Worm (Caenorhabditis elegans) whole organism, L1 larva: ENCODE data around the gene F32D8.14.

Experiments used
- C04F5.9 ChIP-seq: sonication (generic microtip); optimal IDR thresholded peaks from 2 replicates; lab custom pipeline; 2016; ENCODE audit warnings: missing genetic modification characterization, missing compliant biosample characterization
- F16B12.6 ChIP-seq: fragments of 150-350 bp; optimal IDR thresholded peaks from 2 replicates; lab custom pipeline; 2014; ENCODE audit warnings: missing biosample characterization, missing genetic modification characterization
- Y116A8C.19 ChIP-seq: sonication (generic microtip); optimal IDR thresholded peaks from 2 replicates; lab custom pipeline; 2016; ENCODE audit warnings: missing compliant biosample characterization, missing genetic modification characterization, borderline replicate concordance
- aly-2 ChIP-seq: fragments of 150-350 bp; optimal IDR thresholded peaks from 2 replicates; lab custom pipeline; 2014; ENCODE audit warnings: missing biosample characterization, missing genetic modification characterization
- ama-1 ChIP-seq: fragments of 150-350 bp; optimal IDR thresholded peaks from 2 replicates; lab custom pipeline; 2014
- ceh-63 ChIP-seq: fragments of 200-800 bp; sonication (Bioruptor generic); optimal IDR thresholded peaks from 2 replicates; lab custom pipeline; 2018; ENCODE audit warnings: mild to moderate bottlenecking, missing genetic modification characterization, missing compliant biosample characterization
- ceh-88 ChIP-seq: fragments of 200-800 bp; sonication (Bioruptor generic); IDR thresholded peaks from 2 replicates; pipeline ENCODE4 v1.3.6; 2022; ENCODE audit warnings: missing genetic modification characterization, missing compliant biosample characterization
- ceh-90 ChIP-seq: sonication (generic microtip); optimal IDR thresholded peaks from 2 replicates; lab custom pipeline; 2016; ENCODE audit warnings: missing genetic modification characterization, missing compliant biosample characterization
- dsc-1 ChIP-seq: sonication (generic microtip); optimal IDR thresholded peaks from 2 replicates; lab custom pipeline; 2016; ENCODE audit warnings: mild to moderate bottlenecking, missing genetic modification characterization, missing compliant biosample characterization
- efl-1 ChIP-seq, 4 experiments: fragments of 150-350 bp; optimal IDR thresholded peaks in 3 of 4; peaks in 1 of 4; 1 replicate in 1 of 4; 2 replicates in 3 of 4; lab custom pipeline; 2014; ENCODE audit warnings: missing biosample characterization in 2 of 4, missing genetic modification characterization in 2 of 4, missing genetic modification reagents in 2 of 4
- egl-13 ChIP-seq: sonication (generic microtip); optimal IDR thresholded peaks from 2 replicates; lab custom pipeline; 2016; ENCODE audit warnings: missing genotype, missing genetic modification reagents, missing genetic modification characterization, missing compliant biosample characterization
- elt-3 ChIP-seq, 6 experiments: fragments of 150-350 bp in 1 of 6; sonication (generic microtip); optimal IDR thresholded peaks; 2 replicates each; lab custom pipeline; 2017 to 2018; ENCODE audit warnings: missing biosample characterization in 6 of 6, missing genetic modification characterization in 6 of 6, inconsistent platforms in 1 of 6
- ets-5 ChIP-seq: fragments of 200-800 bp; sonication (Bioruptor generic); IDR thresholded peaks from 2 replicates; pipeline ENCODE4 v1.3.6; 2022; ENCODE audit warnings: missing genetic modification characterization, missing compliant biosample characterization
- fkh-8 ChIP-seq: sonication (generic microtip); optimal IDR thresholded peaks from 2 replicates; lab custom pipeline; 2016; ENCODE audit warnings: mild to moderate bottlenecking, missing genetic modification characterization, missing compliant biosample characterization
- grh-1 ChIP-seq: fragments of 200-800 bp; sonication (Bioruptor generic); IDR thresholded peaks from 2 replicates; pipeline ENCODE4 v1.3.6; 2022; ENCODE audit warnings: missing genetic modification reagents, missing genetic modification characterization, missing compliant biosample characterization
- isw-1 ChIP-seq: fragments of 200-800 bp; sonication (Bioruptor generic); IDR thresholded peaks from 2 replicates; pipeline ENCODE4 v1.3.6; 2022; ENCODE audit warnings: missing genetic modification characterization, missing compliant biosample characterization
- lin-13 ChIP-seq: fragments of 150-350 bp; optimal IDR thresholded peaks from 2 replicates; lab custom pipeline; 2014; ENCODE audit warnings: missing biosample characterization, missing genetic modification reagents, missing genetic modification characterization
- lin-14 ChIP-seq: fragments of 200-800 bp; sonication (Bioruptor generic); optimal IDR thresholded peaks from 2 replicates; lab custom pipeline; 2018; ENCODE audit warnings: mild to moderate bottlenecking, missing genetic modification characterization, moderate library complexity, missing compliant biosample characterization
- lir-3 ChIP-seq: sonication (generic microtip); optimal IDR thresholded peaks from 2 replicates; lab custom pipeline; 2016; ENCODE audit warnings: mild to moderate bottlenecking, missing genetic modification characterization, moderate library complexity, missing compliant biosample characterization; ENCODE audit not compliant: poor library complexity
- mab-9 ChIP-seq: fragments of 200-800 bp; sonication (Bioruptor generic); IDR thresholded peaks from 2 replicates; pipeline ENCODE4 v1.3.6; 2022; ENCODE audit warnings: missing genetic modification reagents, missing genetic modification characterization, missing compliant biosample characterization
- nhr-11 ChIP-seq: fragments of 150-350 bp; optimal IDR thresholded peaks from 2 replicates; lab custom pipeline; 2014; ENCODE audit warnings: missing biosample characterization, missing genetic modification characterization
- nhr-12 ChIP-seq: sonication (generic microtip); optimal IDR thresholded peaks from 2 replicates; lab custom pipeline; 2017; ENCODE audit warnings: missing biosample characterization, missing genetic modification characterization
- nhr-20 ChIP-seq: sonication (generic microtip); optimal IDR thresholded peaks from 2 replicates; lab custom pipeline; 2016; ENCODE audit warnings: mild to moderate bottlenecking, missing genetic modification characterization, missing compliant biosample characterization
- nhr-237 ChIP-seq: fragments of 150-350 bp; optimal IDR thresholded peaks from 2 replicates; lab custom pipeline; 2014; ENCODE audit warnings: missing biosample characterization, missing genetic modification characterization
- nhr-47 ChIP-seq: sonication (generic microtip); optimal IDR thresholded peaks from 2 replicates; lab custom pipeline; 2016; ENCODE audit warnings: mild to moderate bottlenecking, missing genetic modification characterization, moderate library complexity, missing compliant biosample characterization
- nhr-71 ChIP-seq: sonication (generic microtip); optimal IDR thresholded peaks from 2 replicates; lab custom pipeline; 2016; ENCODE audit warnings: mild to moderate bottlenecking, missing genetic modification characterization, moderate library complexity, missing compliant biosample characterization
- nhr-84 ChIP-seq: sonication (generic microtip); optimal IDR thresholded peaks from 2 replicates; lab custom pipeline; 2017; ENCODE audit warnings: missing biosample characterization, missing genetic modification characterization
- nhr-85 ChIP-seq: sonication (generic microtip); peaks from one replicate; lab custom pipeline; 2016; ENCODE audit warnings: missing genetic modification characterization, inconsistent platforms, missing compliant biosample characterization
- pax-3 ChIP-seq: fragments of 200-800 bp; sonication (Bioruptor generic); optimal IDR thresholded peaks from 2 replicates; lab custom pipeline; 2018; ENCODE audit warnings: mild to moderate bottlenecking, missing genetic modification characterization, moderate library complexity, missing compliant biosample characterization
- rnt-1 ChIP-seq: sonication (generic microtip); optimal IDR thresholded peaks from 2 replicates; lab custom pipeline; 2016; ENCODE audit warnings: mild to moderate bottlenecking, missing genetic modification characterization, moderate library complexity, missing compliant biosample characterization
- skn-1 ChIP-seq: fragments of 150-350 bp; optimal IDR thresholded peaks from 2 replicates; lab custom pipeline; 2014; ENCODE audit warnings: missing biosample characterization, missing genetic modification characterization
- sox-4 ChIP-seq: sonication (generic microtip); optimal IDR thresholded peaks from 2 replicates; lab custom pipeline; 2016; ENCODE audit warnings: missing genetic modification characterization, missing compliant biosample characterization
- sptf-1 ChIP-seq: fragments of 150-350 bp; optimal IDR thresholded peaks from 2 replicates; lab custom pipeline; 2014; ENCODE audit warnings: missing biosample characterization, missing genetic modification characterization
- sup-37 ChIP-seq: fragments of 200-800 bp; sonication (Bioruptor generic); optimal IDR thresholded peaks from 2 replicates; lab custom pipeline; 2018; ENCODE audit warnings: mild to moderate bottlenecking, missing genetic modification characterization, missing compliant biosample characterization
- swsn-7 ChIP-seq: sonication (generic microtip); optimal IDR thresholded peaks from 2 replicates; lab custom pipeline; 2016; ENCODE audit warnings: missing genetic modification characterization, missing compliant biosample characterization
- tbx-2 ChIP-seq: sonication (generic microtip); optimal IDR thresholded peaks from 2 replicates; lab custom pipeline; 2016; ENCODE audit warnings: missing genetic modification characterization, missing compliant biosample characterization
- unc-130 ChIP-seq: fragments of 150-350 bp; optimal IDR thresholded peaks from 2 replicates; lab custom pipeline; 2017; ENCODE audit warnings: missing biosample characterization, missing genetic modification characterization, inconsistent platforms
- unc-30 ChIP-seq: sonication (generic microtip); optimal IDR thresholded peaks from 2 replicates; lab custom pipeline; 2017; ENCODE audit warnings: missing biosample characterization, missing genetic modification characterization
- unc-62 ChIP-seq: fragments of 150-350 bp; optimal IDR thresholded peaks from 2 replicates; lab custom pipeline; 2014; ENCODE audit warnings: missing biosample characterization, missing genetic modification reagents, missing genetic modification characterization
- unc-86 ChIP-seq: sonication (generic microtip); optimal IDR thresholded peaks from 2 replicates; lab custom pipeline; 2016; ENCODE audit warnings: missing genetic modification characterization, missing compliant biosample characterization
- unc-98 ChIP-seq: fragments of 200-800 bp; sonication (Bioruptor generic); IDR thresholded peaks from 2 replicates; pipeline ENCODE4 v1.3.6; 2022; ENCODE audit warnings: missing genetic modification characterization, missing compliant biosample characterization
- vab-15 ChIP-seq: sonication (generic microtip); optimal IDR thresholded peaks from 2 replicates; lab custom pipeline; 2017; ENCODE audit warnings: missing genotype, mild to moderate bottlenecking, missing genetic modification characterization, missing compliant biosample characterization
- zag-1 ChIP-seq: fragments of 150-350 bp; optimal IDR thresholded peaks from 2 replicates; lab custom pipeline; 2014; ENCODE audit warnings: missing biosample characterization, missing genetic modification characterization
- zip-4 ChIP-seq: fragments of 200-800 bp; sonication (Bioruptor generic); optimal IDR thresholded peaks from 2 replicates; lab custom pipeline; 2018; ENCODE audit warnings: mild to moderate bottlenecking, missing genetic modification characterization, moderate library complexity, missing compliant biosample characterization
- ztf-11 ChIP-seq, 2 experiments: sonication (generic microtip); optimal IDR thresholded peaks; 2 replicates each; lab custom pipeline; 2016 to 2017; ENCODE audit warnings: missing genetic modification characterization in 2 of 2, missing biosample characterization in 1 of 2, missing compliant biosample characterization in 1 of 2

F32D8.14 gene

DNA sequence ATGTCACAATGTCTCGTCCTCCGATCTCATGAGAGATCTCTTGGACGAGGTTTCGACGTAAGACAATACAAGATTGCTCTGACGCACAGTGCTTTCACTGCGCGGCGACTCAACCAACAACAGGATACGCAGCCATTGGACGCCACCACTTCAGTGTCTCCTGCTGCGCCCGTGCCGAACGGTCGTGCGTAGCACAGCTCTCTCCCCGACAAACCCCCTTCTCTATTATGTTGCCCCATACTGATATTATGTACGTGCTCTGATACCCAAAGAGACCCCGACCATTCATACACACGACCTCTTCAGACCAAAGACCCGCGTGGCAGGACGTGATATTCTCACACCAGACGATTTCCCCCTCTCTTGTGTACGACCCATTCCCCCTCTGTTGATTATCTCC, 28.2 kb downstream of the F32D8.14 start:
- 0 out of 2 replicates have a peak, but pooled peaks have one; percentile 11 for TF ChIP-seq ceh-88 (GFP tag; lab: Robert Waterston, UW)
- TF ChIP-seq ets-5 (GFP tag; lab: Robert Waterston, UW): peak; percentile 94; the same call in 1 of the 2 replicates

ce11 chrV:10865599-10865998, 29.0 kb downstream of the F32D8.14 start, which contains the start of gene saeg-1:
Gene saeg-1 (minus strand): TSS chrV:10865699.
- TF ChIP-seq egl-13 (tag; lab: Kevin White, UChicago): no peak
- TF ChIP-seq unc-130 (tag; lab: Kevin White, UChicago): no peak
- TF ChIP-seq vab-15: no peak
- no peak for TF ChIP-seq sptf-1 (tag; lab: Kevin White, UChicago)
- TF ChIP-seq nhr-237 (tag; lab: Kevin White, UChicago): no peak
- TF ChIP-seq nhr-84: no peak
- no peak for TF ChIP-seq ama-1 (lab: Kevin White, UChicago)
- TF ChIP-seq unc-98 (GFP tag; lab: Robert Waterston, UW): no peak

- TF ChIP-seq lin-14 (GFP tag; lab: Kevin White, UChicago) (peak; percentile 40), efl-1 (optimal IDR thresholded peaks at IDR 0.05; lab: Kevin White, UChicago) (no peak), efl-1 (GFP tag; optimal IDR thresholded peaks at IDR 0.05 in 1 of 2; lab: Kevin White, UChicago) (no peak), sup-37 (GFP tag; lab: Kevin White, UChicago) (no peak), lir-3 (tag; lab: Kevin White, UChicago) (no peak), sox-4 (tag; lab: Kevin White, UChicago) (peak; percentile 27), tbx-2 (tag; lab: Kevin White, UChicago) (no peak), grh-1 (GFP tag; lab: Robert Waterston, UW) (no peak), fkh-8 (peak; percentile 81), F16B12.6 (no peak), egl-13 (tag; lab: Kevin White, UChicago) (peak; percentile 70), lin-13 (GFP tag; lab: Kevin White, UChicago) (no peak), nhr-12 (tag; lab: Kevin White, UChicago) (no peak), rnt-1 (tag; lab: Kevin White, UChicago) (no peak), nhr-47 (tag; lab: Kevin White, UChicago) (peak; percentile 76), ceh-88 (GFP tag; lab: Robert Waterston, UW) (no peak), pax-3 (tag; lab: Kevin White, UChicago) (peak; percentile 75), vab-15 (no peak), zag-1 (tag; lab: Kevin White, UChicago) (no peak), mab-9 (no peak), nhr-20 (tag; lab: Kevin White, UChicago) (peak; percentile 1), dsc-1 (peak; percentile 99), aly-2 (tag; lab: Kevin White, UChicago) (no peak), nhr-11 (tag; lab: Kevin White, UChicago) (peak; percentile 9), zip-4 (no peak), C04F5.9 (tag; lab: Kevin White, UChicago) (no peak), nhr-71 (peak; percentile 71)
These were observed 32.0 kb downstream of the F32D8.14 start for ce11 chrV:10862457-10863097.

DNA sequence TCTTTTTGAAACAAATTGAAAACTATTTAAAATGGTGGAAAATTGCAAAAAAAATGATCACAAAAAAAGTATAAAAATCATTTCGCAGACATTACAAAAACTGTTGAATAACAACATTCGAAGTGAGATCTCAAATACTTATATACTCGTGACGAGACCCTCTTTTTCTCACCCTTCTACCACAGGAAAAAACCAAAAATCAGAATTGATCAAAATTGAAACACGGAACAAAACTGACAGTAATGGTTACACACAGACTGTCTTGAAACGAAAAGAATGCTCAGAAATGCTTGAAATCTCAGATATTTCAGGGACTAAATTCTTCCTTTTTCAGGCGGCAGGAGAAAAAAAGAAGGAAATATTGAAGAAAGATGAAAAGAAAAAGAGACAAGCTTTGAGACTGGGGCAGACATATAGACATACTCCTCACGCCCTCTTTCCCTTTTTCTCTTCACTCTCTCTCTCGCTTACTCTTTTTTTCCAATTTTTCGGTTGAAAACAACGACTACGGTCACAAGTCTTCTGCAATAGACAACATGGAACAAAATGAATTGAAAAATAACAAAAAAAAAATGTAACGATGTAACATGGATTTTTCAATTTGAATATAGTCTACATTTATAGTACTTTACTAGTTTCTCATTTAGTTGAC, 32.9 kb downstream of the F32D8.14 start:
- no peak for TF ChIP-seq nhr-237 (tag; lab: Kevin White, UChicago)
- no peak for TF ChIP-seq swsn-7 (tag; lab: Kevin White, UChicago)
- TF ChIP-seq isw-1 (GFP tag; lab: Robert Waterston, UW): no peak
- no peak for TF ChIP-seq Y116A8C.19 (tag; lab: Kevin White, UChicago)
- no peak for TF ChIP-seq lir-3 (tag; lab: Kevin White, UChicago)
- TF ChIP-seq skn-1 (tag; lab: Kevin White, UChicago): no peak
- TF ChIP-seq nhr-85 (tag; lab: Kevin White, UChicago): peak; percentile 73
- no peak for TF ChIP-seq lin-13 (GFP tag; lab: Kevin White, UChicago)
- no peak for TF ChIP-seq grh-1 (GFP tag; lab: Robert Waterston, UW)
- no peak for TF ChIP-seq pax-3 (tag; lab: Kevin White, UChicago)
- TF ChIP-seq aly-2 (tag; lab: Kevin White, UChicago): no peak
- no peak for TF ChIP-seq ceh-90 (tag; lab: Kevin White, UChicago)
- no peak for TF ChIP-seq ztf-11 (tag; optimal IDR thresholded peaks at IDR 0.05; lab: Kevin White, UChicago)
- no peak for TF ChIP-seq ceh-63 (GFP tag; lab: Kevin White, UChicago)
- no peak for TF ChIP-seq unc-62 (GFP tag; lab: Kevin White, UChicago)
- no peak for TF ChIP-seq rnt-1 (tag; lab: Kevin White, UChicago)
- no peak for TF ChIP-seq unc-86 (tag; lab: Kevin White, UChicago)
- TF ChIP-seq sptf-1 (tag; lab: Kevin White, UChicago): no peak
- no peak for TF ChIP-seq elt-3 (tag; optimal IDR thresholded peaks at IDR 0.05; lab: Kevin White, UChicago)
- no peak for TF ChIP-seq unc-30 (tag; lab: Kevin White, UChicago)
